Fruit fly (Drosophila melanogaster): ENCODE measurements around the gene Sfp33A2.

DNA sequence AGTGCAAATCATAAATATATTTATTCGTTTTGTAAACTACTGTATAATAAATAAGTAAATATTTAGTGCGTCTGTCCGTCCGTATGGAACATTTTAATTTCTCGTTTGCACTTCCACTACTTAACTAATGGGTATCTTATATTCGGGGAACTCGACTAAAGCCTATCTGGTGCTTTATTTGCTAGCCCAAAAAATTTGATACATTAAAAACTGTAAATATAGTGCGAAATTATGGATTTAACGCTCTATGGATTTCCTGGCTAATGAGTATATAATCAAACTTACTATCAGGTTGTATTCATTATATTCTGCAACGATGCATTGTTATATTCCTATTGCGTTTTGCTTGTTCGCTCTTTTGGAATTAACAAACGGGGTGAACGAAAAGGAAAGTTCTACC, 570 bp upstream of the Sfp33A2 start, which contains the start of gene Sfp33A4:
- TF ChIP-seq Dll (optimal IDR thresholded peaks at IDR 0.05) (no peak), psq (optimal IDR thresholded peaks at IDR 0.05) (no peak), pan (optimal IDR thresholded peaks at IDR 0.05) (no peak), EcR (GFP tag; optimal IDR thresholded peaks at IDR 0.05) (no peak), usp (GFP tag; optimal IDR thresholded peaks at IDR 0.05) (no peak)

Data from whole organism.